Fruit fly (Drosophila melanogaster): ENCODE measurements around the gene Naglu.
A peak's percentile ranks its signal among the peaks of the same experiment; 100 is the strongest.

Gene Naglu

dm6 chr2L:8414887-8415883 is 3.5 kb upstream of the Naglu start, which contains the start of the genes CG13398 and Akap200 (continued):
- TF ChIP-seq ind (GFP tag; optimal IDR thresholded peaks at IDR 0.05) (no peak), CG3726 (GFP tag; IDR thresholded peaks at IDR 0.05) (no peak), Tbp (GFP tag; optimal IDR thresholded peaks at IDR 0.05) (peak; percentile 79), Hr78 (GFP tag; optimal IDR thresholded peaks at IDR 0.05) (no peak), HmgZ (tag; optimal IDR thresholded peaks at IDR 0.05) (no peak), CG18476 (GFP tag; optimal IDR thresholded peaks at IDR 0.05) (peak; percentile 44), kay (GFP tag; optimal IDR thresholded peaks at IDR 0.05) (no peak), Side (GFP tag; optimal IDR thresholded peaks at IDR 0.05) (no peak), Med (GFP tag) (peak; percentile 76), CG4424 (GFP tag; optimal IDR thresholded peaks at IDR 0.05) (peak; percentile 46), CG31441 (GFP tag; IDR thresholded peaks at IDR 0.05) (no peak), CG3847 (GFP tag; IDR thresholded peaks at IDR 0.05) (peak; percentile 66), CG10431 (GFP tag; optimal IDR thresholded peaks at IDR 0.05) (no peak), TFAM (GFP tag; optimal IDR thresholded peaks at IDR 0.05) (no peak), Oaz (GFP tag; IDR thresholded peaks at IDR 0.05) (no peak), CG7556 (GFP tag; optimal IDR thresholded peaks at IDR 0.05) (no peak), Sin3A (optimal IDR thresholded peaks at IDR 0.05) (peak; percentile 46), CG34224 (GFP tag; IDR thresholded peaks at IDR 0.05; ENCODE audit: partially characterized antibody) (no peak), CG6683 (GFP tag; optimal IDR thresholded peaks at IDR 0.05) (no peak), mam (GFP tag; optimal IDR thresholded peaks at IDR 0.05) (no peak), CG2199 (GFP tag; IDR thresholded peaks at IDR 0.05) (no peak), ftz-f1 (GFP tag; optimal IDR thresholded peaks at IDR 0.05) (no peak), zen2 (GFP tag; IDR thresholded peaks at IDR 0.05; ENCODE audit: partially characterized antibody) (no peak), Hr3 (GFP tag; optimal IDR thresholded peaks at IDR 0.05) (peak; percentile 30), CG4404 (GFP tag; IDR thresholded peaks at IDR 0.05) (no peak), CG14441 (GFP tag; IDR thresholded peaks at IDR 0.05) (0 out of 2 replicates have a peak, but pooled peaks have one; percentile 17), wek (GFP tag; optimal IDR thresholded peaks at IDR 0.05) (no peak), CG11695 (GFP tag; IDR thresholded peaks at IDR 0.05) (no peak), CG18764 (GFP tag; optimal IDR thresholded peaks at IDR 0.05) (no peak), dan (GFP tag; IDR thresholded peaks at IDR 0.05) (no peak), tup (GFP tag; optimal IDR thresholded peaks at IDR 0.05) (no peak), CG15601 (tag; optimal IDR thresholded peaks at IDR 0.05) (no peak), pb (GFP tag; optimal IDR thresholded peaks at IDR 0.05) (no peak), Myb (GFP tag; optimal IDR thresholded peaks at IDR 0.05) (peak; percentile 81), CG17612 (GFP tag; IDR thresholded peaks at IDR 0.05) (no peak), repo (GFP tag; optimal IDR thresholded peaks at IDR 0.05) (no peak), lov (optimal IDR thresholded peaks at IDR 0.05) (no peak), lov (GFP tag; IDR thresholded peaks at IDR 0.05) (no peak), z (GFP tag; IDR thresholded peaks at IDR 0.05) (no peak), rib (GFP tag; IDR thresholded peaks at IDR 0.05) (no peak), HLH54F (GFP tag; optimal IDR thresholded peaks at IDR 0.05) (no peak), Rx (GFP tag; IDR thresholded peaks at IDR 0.05) (no peak), sisA (GFP tag; IDR thresholded peaks at IDR 0.05) (no peak), tll (GFP tag; optimal IDR thresholded peaks at IDR 0.05) (no peak), zfh1 (GFP tag; IDR thresholded peaks at IDR 0.05) (no peak), CG17361 (GFP tag; IDR thresholded peaks at IDR 0.05) (peak; percentile 76), NK7.1 (GFP tag; optimal IDR thresholded peaks at IDR 0.05) (no peak), ci (GFP tag; IDR thresholded peaks at IDR 0.05) (peak; percentile 49; the same call in 1 of the 3 replicates), pnt (GFP tag; optimal IDR thresholded peaks at IDR 0.05) (no peak), mirr (GFP tag; optimal IDR thresholded peaks at IDR 0.05) (no peak), Hsf (GFP tag; optimal IDR thresholded peaks at IDR 0.05) (peak; percentile 16)

Measured in whole organism, embryonic.